Fruit fly (Drosophila melanogaster) whole organism, wandering third instar larva: ENCODE data around the gene CG33700.

Experiments
- CG9705 ChIP-seq: fragments of 200-800 bp; sonication (Bioruptor generic); optimal IDR thresholded peaks from 2 replicates; lab custom pipeline; 2018; ENCODE audit warnings: missing biosample characterization, mild to moderate bottlenecking, missing genetic modification characterization
- CrebA ChIP-seq: fragments of 200-800 bp; sonication (Bioruptor generic); optimal IDR thresholded peaks from 2 replicates; lab custom pipeline; 2016; ENCODE audit warnings: missing biosample characterization, mild to moderate bottlenecking, missing genetic modification characterization, borderline replicate concordance
- Dif ChIP-seq: fragments of 200-275, 200-300 bp; sonication (Bioruptor generic); optimal IDR thresholded peaks from 2 replicates; lab custom pipeline; 2018; ENCODE audit warnings: missing biosample characterization, missing genetic modification characterization; ENCODE audit not compliant: partially characterized antibody
- OdsH ChIP-seq: fragments of 200-800 bp; sonication (Bioruptor generic); optimal IDR thresholded peaks from 2 replicates; lab custom pipeline; 2016; ENCODE audit warnings: missing biosample characterization, mild to moderate bottlenecking, missing genetic modification characterization
- br ChIP-seq: fragments of 200-800 bp; sonication (Bioruptor generic); optimal IDR thresholded peaks from 2 replicates; lab custom pipeline; 2016; ENCODE audit warnings: missing biosample characterization, missing genetic modification characterization
- dsf ChIP-seq: sonication (Bioruptor generic); optimal IDR thresholded peaks from 2 replicates; lab custom pipeline; 2016; ENCODE audit warnings: missing biosample characterization, missing genetic modification characterization, borderline replicate concordance
- fru ChIP-seq: fragments of 200-800 bp; sonication (Bioruptor generic); optimal IDR thresholded peaks from 3 replicates; lab custom pipeline; 2016; ENCODE audit warnings: missing biosample characterization, mild to moderate bottlenecking, missing genetic modification characterization
- psq ChIP-seq: fragments of 200-800 bp; sonication (Bioruptor generic); optimal IDR thresholded peaks from 3 replicates; lab custom pipeline; 2017; ENCODE audit warnings: missing biosample characterization, mild to moderate bottlenecking, missing genetic modification characterization, moderate library complexity
- rgr ChIP-seq: fragments of 200-800 bp; sonication (Bioruptor generic); optimal IDR thresholded peaks from 3 replicates; lab custom pipeline; 2016; ENCODE audit warnings: missing biosample characterization, mild to moderate bottlenecking, missing genetic modification characterization
- tai ChIP-seq: sonication (Bioruptor generic); optimal IDR thresholded peaks from 2 replicates; lab custom pipeline; 2016; ENCODE audit warnings: missing biosample characterization, missing genetic modification characterization
- usp ChIP-seq: fragments of >200 bp; optimal IDR thresholded peaks from 2 replicates; lab custom pipeline; 2017; ENCODE audit warnings: missing biosample characterization, missing genetic modification characterization
- woc ChIP-seq: sonication (Bioruptor generic); optimal IDR thresholded peaks from 2 replicates; lab custom pipeline; 2016; ENCODE audit warnings: missing biosample characterization, mild to moderate bottlenecking, missing genetic modification characterization

dm6 chr3L:9505007-9505712, 20.2 kb downstream of the CG33700 start, which contains the start of gene path:
- TF ChIP-seq dsf (no peak), usp (GFP tag; lab: Kevin White, UChicago) (no peak), psq (GFP tag; lab: Kevin White, UChicago) (no peak), rgr (GFP tag; lab: Kevin White, UChicago) (peak; percentile 8), tai (GFP tag; lab: Kevin White, UChicago) (peak; percentile 42), br (no peak), OdsH (GFP tag; lab: Kevin White, UChicago) (no peak), fru (peak; percentile 4), CrebA (GFP tag; lab: Kevin White, UChicago) (no peak), Dif (peak; percentile 27), woc (GFP tag; lab: Kevin White, UChicago) (peak; percentile 35), CG9705 (GFP tag; lab: Kevin White, UChicago) (no peak)
